Fruit fly (Drosophila melanogaster) whole organism, wandering third instar larva: ENCODE results near the gene Esp.

Source experiments
- Abd-B ChIP-seq: fragments of >200 bp; optimal IDR thresholded peaks from 2 replicates; lab custom pipeline; 2017; ENCODE audit warnings: missing biosample characterization, missing genetic modification characterization
- CG32264 ChIP-seq: fragments of 200-800 bp; sonication (Bioruptor generic); optimal IDR thresholded peaks from 2 replicates; lab custom pipeline; 2016; ENCODE audit warnings: missing biosample characterization, missing genetic modification characterization
- CG9705 ChIP-seq: fragments of 200-800 bp; sonication (Bioruptor generic); optimal IDR thresholded peaks from 2 replicates; lab custom pipeline; 2018; ENCODE audit warnings: missing biosample characterization, mild to moderate bottlenecking, missing genetic modification characterization
- CrebA ChIP-seq: fragments of 200-800 bp; sonication (Bioruptor generic); optimal IDR thresholded peaks from 2 replicates; lab custom pipeline; 2016; ENCODE audit warnings: missing biosample characterization, mild to moderate bottlenecking, missing genetic modification characterization, borderline replicate concordance
- Dfd ChIP-seq: fragments of >200 bp; optimal IDR thresholded peaks from 2 replicates; lab custom pipeline; 2017; ENCODE audit warnings: missing biosample characterization, missing genetic modification characterization
- Dif ChIP-seq: fragments of 200-275, 200-300 bp; sonication (Bioruptor generic); optimal IDR thresholded peaks from 2 replicates; lab custom pipeline; 2018; ENCODE audit warnings: missing biosample characterization, missing genetic modification characterization; ENCODE audit not compliant: partially characterized antibody
- GATAd ChIP-seq: sonication (Bioruptor generic); optimal IDR thresholded peaks from 2 replicates; lab custom pipeline; 2016; ENCODE audit warnings: missing biosample characterization, missing genetic modification characterization
- HLH106 ChIP-seq: fragments of 200-800 bp; optimal IDR thresholded peaks from 3 replicates; lab custom pipeline; 2019; ENCODE audit warnings: missing biosample characterization, mild to moderate bottlenecking, missing genetic modification characterization, moderate library complexity
- Hnf4 ChIP-seq: fragments of 200-800 bp; sonication (Bioruptor generic); optimal IDR thresholded peaks from 2 replicates; lab custom pipeline; 2016; ENCODE audit warnings: missing biosample characterization, mild to moderate bottlenecking, missing genetic modification characterization
- Hr78 ChIP-seq: fragments of >200 bp; optimal IDR thresholded peaks from 2 replicates; lab custom pipeline; 2017; ENCODE audit warnings: missing biosample characterization, missing genetic modification characterization
- Hr83 ChIP-seq: fragments of 200-300 bp; sonication (Bioruptor generic); optimal IDR thresholded peaks from 2 replicates; lab custom pipeline; 2016; ENCODE audit warnings: missing biosample characterization, mild to moderate bottlenecking, missing genetic modification characterization, moderate library complexity; ENCODE audit not compliant: poor library complexity, severe bottlenecking
- Jra ChIP-seq: sonication (Bioruptor generic); optimal IDR thresholded peaks from 2 replicates; lab custom pipeline; 2016; ENCODE audit warnings: missing biosample characterization, missing genetic modification characterization
- Mio ChIP-seq: sonication (Bioruptor generic); optimal IDR thresholded peaks from 2 replicates; lab custom pipeline; 2016; ENCODE audit warnings: missing biosample characterization, missing genetic modification characterization
- Myc ChIP-seq: fragments of >200 bp; optimal IDR thresholded peaks from 2 replicates; lab custom pipeline; 2017
- N ChIP-seq: fragments of >200 bp; optimal IDR thresholded peaks from 2 replicates; lab custom pipeline; 2018; ENCODE audit warnings: missing biosample characterization, missing external identifiers, missing genetic modification characterization
- OdsH ChIP-seq: fragments of 200-800 bp; sonication (Bioruptor generic); optimal IDR thresholded peaks from 2 replicates; lab custom pipeline; 2016; ENCODE audit warnings: missing biosample characterization, mild to moderate bottlenecking, missing genetic modification characterization
- Rel ChIP-seq, 2 experiments: fragments of 200-800 bp; sonication (Bioruptor generic) in 1 of 2; optimal IDR thresholded peaks; 2 replicates in 1 of 2; 3 replicates in 1 of 2; lab custom pipeline; 2016 to 2019; ENCODE audit warnings: mild to moderate bottlenecking in 2 of 2, missing biosample characterization in 2 of 2, missing genetic modification characterization in 2 of 2, moderate library complexity in 1 of 2
- Sp1 ChIP-seq: fragments of 200-800 bp; sonication (Bioruptor generic); optimal IDR thresholded peaks from 3 replicates; lab custom pipeline; 2019; ENCODE audit warnings: missing biosample characterization, mild to moderate bottlenecking, missing genetic modification characterization, moderate library complexity
- Vsx2 ChIP-seq: fragments of 200-300, 225-300 bp; sonication (Bioruptor generic); optimal IDR thresholded peaks from 2 replicates; lab custom pipeline; 2018; ENCODE audit warnings: missing biosample characterization, missing genetic modification characterization; ENCODE audit not compliant: partially characterized antibody
- br ChIP-seq: fragments of 200-800 bp; sonication (Bioruptor generic); optimal IDR thresholded peaks from 2 replicates; lab custom pipeline; 2016; ENCODE audit warnings: missing biosample characterization, missing genetic modification characterization
- brk ChIP-seq: fragments of 200-800 bp; sonication (Bioruptor generic); optimal IDR thresholded peaks from 2 replicates; lab custom pipeline; 2016; ENCODE audit warnings: missing biosample characterization, mild to moderate bottlenecking, missing genetic modification characterization
- dl ChIP-seq, 2 experiments: fragments of 175-275, 200-275 bp in 1 of 2; fragments of 200-275 bp in 1 of 2; sonication (Bioruptor generic); optimal IDR thresholded peaks; lab custom pipeline; 2018; ENCODE audit warnings: mild to moderate bottlenecking in 2 of 2, missing biosample characterization in 2 of 2, missing genetic modification characterization in 2 of 2, moderate library complexity in 2 of 2; ENCODE audit not compliant: partially characterized antibody in 2 of 2, insufficient read depth in 1 of 2
- dmrt93B ChIP-seq: fragments of 200-800 bp; sonication (Bioruptor generic); optimal IDR thresholded peaks from 2 replicates; lab custom pipeline; 2018; ENCODE audit warnings: missing biosample characterization, mild to moderate bottlenecking, missing genetic modification characterization
- dsf ChIP-seq: sonication (Bioruptor generic); optimal IDR thresholded peaks from 2 replicates; lab custom pipeline; 2016; ENCODE audit warnings: missing biosample characterization, missing genetic modification characterization, borderline replicate concordance
- ey ChIP-seq: fragments of 200-800 bp; sonication (Bioruptor generic); optimal IDR thresholded peaks from 2 replicates; lab custom pipeline; 2016; ENCODE audit warnings: missing biosample characterization, missing genetic modification characterization
- foxo ChIP-seq, 2 experiments: fragments of 200-800 bp; sonication (Bioruptor generic); optimal IDR thresholded peaks; 2 replicates in 1 of 2; 3 replicates in 1 of 2; lab custom pipeline; 2016 to 2017; ENCODE audit warnings: missing biosample characterization in 2 of 2, missing genetic modification characterization in 2 of 2
- fru ChIP-seq: fragments of 200-800 bp; sonication (Bioruptor generic); optimal IDR thresholded peaks from 3 replicates; lab custom pipeline; 2016; ENCODE audit warnings: missing biosample characterization, mild to moderate bottlenecking, missing genetic modification characterization
- h ChIP-seq: fragments of 200-800 bp; sonication (Bioruptor generic); optimal IDR thresholded peaks from 3 replicates; lab custom pipeline; 2016; ENCODE audit warnings: missing biosample characterization, mild to moderate bottlenecking, missing genetic modification characterization
- jim ChIP-seq: fragments of 175-275, 200-325 bp; sonication (Bioruptor generic); optimal IDR thresholded peaks from 2 replicates; lab custom pipeline; 2016; ENCODE audit warnings: missing biosample characterization, mild to moderate bottlenecking, missing genetic modification characterization
- lola ChIP-seq: fragments of >200 bp; optimal IDR thresholded peaks from 2 replicates; lab custom pipeline; 2017; ENCODE audit warnings: missing biosample characterization, missing genetic modification characterization
- pan ChIP-seq: fragments of >200 bp; optimal IDR thresholded peaks from 2 replicates; lab custom pipeline; 2017
- psq ChIP-seq: fragments of 200-800 bp; sonication (Bioruptor generic); optimal IDR thresholded peaks from 3 replicates; lab custom pipeline; 2017; ENCODE audit warnings: missing biosample characterization, mild to moderate bottlenecking, missing genetic modification characterization, moderate library complexity
- rgr ChIP-seq: fragments of 200-800 bp; sonication (Bioruptor generic); optimal IDR thresholded peaks from 3 replicates; lab custom pipeline; 2016; ENCODE audit warnings: missing biosample characterization, mild to moderate bottlenecking, missing genetic modification characterization
- sage ChIP-seq: fragments of 200-800 bp; sonication (Bioruptor generic); optimal IDR thresholded peaks from 2 replicates; lab custom pipeline; 2016; ENCODE audit warnings: missing biosample characterization, mild to moderate bottlenecking, missing genetic modification characterization
- sv ChIP-seq: fragments of 200-800 bp; sonication (Bioruptor generic); optimal IDR thresholded peaks from 3 replicates; lab custom pipeline; 2016; ENCODE audit warnings: missing biosample characterization, missing genetic modification characterization
- tai ChIP-seq: sonication (Bioruptor generic); optimal IDR thresholded peaks from 2 replicates; lab custom pipeline; 2016; ENCODE audit warnings: missing biosample characterization, missing genetic modification characterization
- usp ChIP-seq: fragments of >200 bp; optimal IDR thresholded peaks from 2 replicates; lab custom pipeline; 2017; ENCODE audit warnings: missing biosample characterization, missing genetic modification characterization
- woc ChIP-seq: sonication (Bioruptor generic); optimal IDR thresholded peaks from 2 replicates; lab custom pipeline; 2016; ENCODE audit warnings: missing biosample characterization, mild to moderate bottlenecking, missing genetic modification characterization

The Esp gene

DNA sequence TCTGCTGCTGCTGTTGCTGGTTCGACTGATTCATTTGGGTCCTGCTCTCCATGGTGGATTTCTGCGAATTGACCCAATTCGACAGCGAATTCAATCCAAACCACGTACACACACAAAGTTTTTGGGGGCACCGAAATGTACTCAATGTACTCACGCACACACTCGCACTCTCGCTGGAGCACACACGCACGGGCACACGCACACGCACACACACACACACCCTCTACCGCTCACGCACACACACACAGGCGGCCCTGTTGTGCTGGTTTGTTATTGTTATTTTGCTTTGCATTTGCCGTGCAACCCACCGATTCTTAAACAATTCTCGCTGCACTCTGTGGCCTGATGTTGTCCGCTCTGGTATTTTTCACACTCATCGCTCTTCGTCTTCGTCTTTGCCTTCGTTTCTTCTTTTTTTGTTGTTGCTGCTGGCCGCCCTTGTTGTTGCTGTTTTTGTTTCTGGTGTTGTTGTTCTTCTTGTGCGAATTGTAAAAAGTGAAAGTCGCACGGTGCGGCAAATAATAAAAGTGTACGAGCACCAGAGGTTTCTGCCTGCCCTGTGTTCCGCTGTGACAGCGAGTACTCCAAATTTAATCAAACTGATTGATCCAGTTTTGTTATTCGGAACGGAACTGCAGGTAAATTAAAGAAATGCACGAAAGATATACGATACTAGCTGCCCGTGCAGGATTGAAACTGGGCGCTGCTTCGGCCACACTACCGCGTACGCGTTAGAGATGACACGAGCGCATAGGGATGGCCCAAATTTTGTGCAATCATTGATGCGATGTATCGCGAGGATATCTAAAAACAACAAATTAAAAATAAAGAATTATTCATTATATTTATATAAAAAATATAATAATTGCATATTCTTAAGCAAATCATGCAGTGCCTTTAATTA, 34.5 kb downstream of the Esp start, which contains the start of gene CG3744:
TSS of gene CG3744 (minus strand) at position 716 of the 904 bp plus-strand sequence.
- TF ChIP-seq br (GFP tag; lab: Kevin White, UChicago) (peak; percentile 57), sv (GFP tag; lab: Kevin White, UChicago) (peak; percentile 86), usp (GFP tag; lab: Kevin White, UChicago) (no peak), Hr83 (GFP tag; lab: Kevin White, UChicago) (peak; percentile 96), Jra (no peak), HLH106 (tag; lab: Kevin White, UChicago) (peak; percentile 90), GATAd (GFP tag; lab: Kevin White, UChicago) (peak; percentile 53), foxo (GFP tag; optimal IDR thresholded peaks at IDR 0.05; lab: Kevin White, UChicago) (peak in 1 of 2 experiments; percentile 87), woc (GFP tag; lab: Kevin White, UChicago) (peak; percentile 88), psq (GFP tag; lab: Kevin White, UChicago) (peak; percentile 72), jim (GFP tag; lab: Kevin White, UChicago) (peak; percentile 54), dsf (GFP tag; lab: Kevin White, UChicago) (no peak), Rel (GFP tag; optimal IDR thresholded peaks at IDR 0.05; lab: Kevin White, UChicago) (no peak), Rel (tag; optimal IDR thresholded peaks at IDR 0.05; lab: Kevin White, UChicago) (no peak), dl (GFP tag; optimal IDR thresholded peaks at IDR 0.05; lab: Kevin White, UChicago; ENCODE audit: insufficient read depth in 1 of 2, partially characterized antibody in 2 of 2) (no peak), CG9705 (GFP tag; lab: Kevin White, UChicago) (peak; percentile 84), Abd-B (GFP tag; lab: Kevin White, UChicago) (no peak), OdsH (GFP tag; lab: Kevin White, UChicago) (peak; percentile 61), dmrt93B (GFP tag; lab: Kevin White, UChicago) (peak; percentile 78), brk (GFP tag; lab: Kevin White, UChicago) (no peak), rgr (GFP tag; lab: Kevin White, UChicago) (peak; percentile 81), sage (GFP tag; lab: Kevin White, UChicago) (no peak), Mio (GFP tag; lab: Kevin White, UChicago) (no peak), Hnf4 (GFP tag; lab: Kevin White, UChicago) (no peak), Dif (GFP tag; lab: Kevin White, UChicago) (no peak), N (GFP tag; lab: Kevin White, UChicago) (peak; percentile 70), fru (GFP tag; lab: Kevin White, UChicago) (peak; percentile 59), tai (no peak), Sp1 (GFP tag; lab: Kevin White, UChicago) (peak; percentile 81), Dfd (GFP tag; lab: Kevin White, UChicago) (no peak), ey (peak; percentile 68), Vsx2 (no peak), CG32264 (GFP tag; lab: Kevin White, UChicago) (no peak), Myc (no peak), CrebA (no peak), Hr78 (GFP tag; lab: Kevin White, UChicago) (no peak), pan (lab: Kevin White, UChicago) (no peak), h (GFP tag; lab: Kevin White, UChicago) (peak; percentile 78), lola (GFP tag; lab: Kevin White, UChicago) (no peak)
